Fruit fly (Drosophila melanogaster): ENCODE results near the gene rsh.

Gene rsh

DNA sequence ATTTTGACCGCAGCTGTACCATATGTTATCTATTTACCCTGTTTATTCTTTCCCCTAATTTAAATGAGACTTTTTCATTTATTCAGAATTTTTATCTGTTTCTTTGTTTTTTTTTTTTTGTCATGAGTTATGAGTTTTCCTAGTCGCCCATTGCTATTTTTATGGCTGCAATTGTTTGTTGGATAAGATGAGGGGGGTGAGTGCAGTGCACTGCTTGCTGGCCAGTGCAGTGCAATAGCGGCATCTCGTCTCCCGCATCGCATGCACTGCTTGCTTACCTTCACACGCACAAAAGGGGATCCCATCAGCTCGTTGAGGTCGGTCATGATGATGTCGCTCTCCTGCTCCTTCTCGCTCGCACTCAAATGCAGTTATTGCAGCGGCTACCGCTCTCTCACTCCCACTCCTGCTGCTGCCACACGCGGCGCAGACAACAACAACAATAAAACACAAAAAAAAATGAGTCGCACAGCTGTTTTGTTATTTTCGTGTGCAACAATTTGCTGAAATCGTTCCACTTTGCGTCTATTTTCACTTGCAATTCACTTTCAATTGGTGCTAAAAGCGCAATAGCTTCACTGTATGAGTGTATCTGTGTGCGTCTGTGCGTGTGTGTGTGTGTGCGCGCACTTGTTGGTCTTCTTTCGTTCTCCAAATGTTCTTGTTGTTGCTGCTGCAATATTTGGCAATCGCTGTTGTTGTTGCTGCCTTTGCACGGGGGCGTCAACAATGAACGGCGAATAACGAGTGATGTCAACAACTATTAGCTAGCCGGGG lies 139.7 kb downstream of the rsh start (continued):
- TF ChIP-seq bsh (GFP tag; optimal IDR thresholded peaks at IDR 0.05) (peak in 1 of 2 experiments; percentile 58), scrt (GFP tag; optimal IDR thresholded peaks at IDR 0.05) (no peak), Hmr (GFP tag; optimal IDR thresholded peaks at IDR 0.05) (no peak), pnt (GFP tag; optimal IDR thresholded peaks at IDR 0.05) (peak; percentile 35), esg (GFP tag; conservative IDR thresholded peaks at IDR 0.05) (no peak), ro (GFP tag; IDR thresholded peaks at IDR 0.05) (peak; percentile 43; the same call in 1 of the 2 replicates), CG2712 (tag; optimal IDR thresholded peaks at IDR 0.05) (peak; percentile 44), Elba2 (GFP tag; optimal IDR thresholded peaks at IDR 0.05) (no peak), slbo (GFP tag; IDR thresholded peaks at IDR 0.05) (no peak), dpn (GFP tag; optimal IDR thresholded peaks at IDR 0.05) (peak; percentile 10 to 32), Hmx (GFP tag; optimal IDR thresholded peaks at IDR 0.05) (no peak), lola (GFP tag; optimal IDR thresholded peaks at IDR 0.05) (no peak), fd64A (GFP tag; optimal IDR thresholded peaks at IDR 0.05) (no peak), CG9609 (GFP tag; optimal IDR thresholded peaks at IDR 0.05) (no peak), knrl (GFP tag; IDR thresholded peaks at IDR 0.05; ENCODE audit: partially characterized antibody) (no peak; the same call in 2 of the 3 replicates), dm (GFP tag; optimal IDR thresholded peaks at IDR 0.05) (no peak), MTF-1 (GFP tag; optimal IDR thresholded peaks at IDR 0.05; ENCODE audit: borderline replicate concordance) (no peak), usp (GFP tag; optimal IDR thresholded peaks at IDR 0.05) (no peak), Pdp1 (GFP tag; optimal IDR thresholded peaks at IDR 0.05) (peak in 1 of 2 experiments; percentile 54), btn (GFP tag; optimal IDR thresholded peaks at IDR 0.05) (peak; percentile 55), CG7357 (GFP tag; IDR thresholded peaks at IDR 0.05) (no peak), Doc3 (GFP tag; IDR thresholded peaks at IDR 0.05; ENCODE audit: partially characterized antibody) (no peak), HLHmδ (GFP tag; optimal IDR thresholded peaks at IDR 0.05) (peak; percentile 30), Bteb2 (GFP tag; optimal IDR thresholded peaks at IDR 0.05) (no peak), run (tag; optimal IDR thresholded peaks at IDR 0.05) (no peak), CG4360 (GFP tag; IDR thresholded peaks at IDR 0.05) (peak; percentile 79), danr (GFP tag; IDR thresholded peaks at IDR 0.05) (no peak), Dad (GFP tag; optimal IDR thresholded peaks at IDR 0.05) (peak; percentile 4), eyg (GFP tag; optimal IDR thresholded peaks at IDR 0.05) (no peak), CG14441 (GFP tag; IDR thresholded peaks at IDR 0.05) (0 out of 2 replicates have a peak, but pooled peaks have one; percentile 20), CG17361 (GFP tag; IDR thresholded peaks at IDR 0.05) (0 out of 3 replicates have a peak, but pooled peaks have one; percentile 17), B-H2 (GFP tag; optimal IDR thresholded peaks at IDR 0.05) (no peak), nau (GFP tag; optimal IDR thresholded peaks at IDR 0.05) (no peak), CG11398 (GFP tag; optimal IDR thresholded peaks at IDR 0.05) (peak; percentile 20), CG4617 (GFP tag; optimal IDR thresholded peaks at IDR 0.05; ENCODE audit: borderline replicate concordance) (no peak), Side (GFP tag; optimal IDR thresholded peaks at IDR 0.05) (no peak), tio (GFP tag; optimal IDR thresholded peaks at IDR 0.05) (peak; percentile 52), gro (GFP tag; optimal IDR thresholded peaks at IDR 0.05) (no peak), nerfin-2 (GFP tag; IDR thresholded peaks at IDR 0.05; ENCODE audit: partially characterized antibody) (no peak), dysf (GFP tag; IDR thresholded peaks at IDR 0.05) (no peak), CG18011 (GFP tag; optimal IDR thresholded peaks at IDR 0.05) (no peak), CG34224 (GFP tag; IDR thresholded peaks at IDR 0.05; ENCODE audit: partially characterized antibody) (no peak), chinmo (GFP tag; IDR thresholded peaks at IDR 0.05; ENCODE audit: partially characterized antibody) (no peak; the same call in 1 of the 4 replicates), caup (GFP tag; optimal IDR thresholded peaks at IDR 0.05; ENCODE audit: severe bottlenecking) (no peak), HLH4C (GFP tag; IDR thresholded peaks at IDR 0.05; ENCODE audit: partially characterized antibody) (no peak), dan (GFP tag; IDR thresholded peaks at IDR 0.05) (no peak), vvl (GFP tag; IDR thresholded peaks at IDR 0.05) (peak; percentile 72), CTCF (GFP tag; optimal IDR thresholded peaks at IDR 0.05) (no peak), ab (GFP tag; optimal IDR thresholded peaks at IDR 0.05) (no peak)
